7 worm cellular contexts compared by ENCODE assay signal in the genomic region with DNA sequence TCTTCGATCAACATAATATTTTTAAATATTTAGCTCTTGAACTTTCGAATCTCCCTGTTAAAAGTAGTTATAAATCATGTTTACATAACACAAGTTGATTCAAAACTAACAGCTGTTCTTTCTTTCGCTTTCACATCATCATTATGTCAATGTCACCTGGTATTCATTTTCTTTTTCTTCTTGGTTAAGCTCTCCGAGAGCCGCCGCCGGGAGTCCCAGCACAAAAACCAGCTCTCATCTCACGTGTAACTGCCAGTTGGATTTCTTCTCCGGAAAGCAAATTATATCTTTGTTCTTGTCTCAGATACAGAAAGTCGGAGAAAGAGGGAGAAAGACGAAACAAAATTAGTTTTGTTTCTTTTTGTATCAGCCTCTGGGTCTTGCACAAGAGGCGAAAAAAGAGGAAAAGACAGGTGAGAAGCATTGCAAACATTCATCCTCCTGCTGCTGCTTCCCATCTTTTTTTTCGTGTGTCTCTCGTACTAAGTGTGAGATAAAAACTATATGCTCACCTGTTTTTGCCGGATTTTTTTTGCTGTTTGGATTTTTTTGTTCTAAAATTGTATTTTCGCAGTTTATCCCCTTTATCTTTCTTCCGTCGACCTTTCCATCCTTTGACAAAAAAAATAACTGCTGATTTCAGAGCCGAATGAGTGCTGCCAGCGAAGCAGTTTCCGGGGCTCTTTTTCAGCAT.
TF ChIP-seq lines count a peak whose summit lies in the region.

Gene F17C8.3, plus strand, starts transcription at position 644 of the 694 bp plus-strand sequence.

TF ChIP-seq in whole organism, L1 larva, 84 proteins besides CTCF, POLR2A, EP300 and RAD21 (continues in another document):
- TF ChIP-seq nhr-84 (tag; optimal IDR thresholded peaks at IDR 0.05; lab: Kevin White, UChicago) = no peak
- TF ChIP-seq lin-14 (GFP tag; optimal IDR thresholded peaks at IDR 0.05; lab: Kevin White, UChicago) = peak; percentile 83
- no peak for TF ChIP-seq fkh-10 (GFP tag; optimal IDR thresholded peaks at IDR 0.05; lab: Kevin White, UChicago)
- peak; percentile 54 to 70 for TF ChIP-seq lsy-2 (tag; optimal IDR thresholded peaks at IDR 0.05; lab: Kevin White, UChicago)
- TF ChIP-seq swsn-7 (tag; optimal IDR thresholded peaks at IDR 0.05; lab: Kevin White, UChicago) = peak; percentile 32
- TF ChIP-seq nhr-19 (GFP tag; conservative IDR thresholded peaks at IDR 0.05; lab: Robert Waterston, UW) = peak; percentile 50
- TF ChIP-seq isw-1 (GFP tag; IDR thresholded peaks at IDR 0.05; lab: Robert Waterston, UW) = no peak
- no peak for TF ChIP-seq unc-98 (GFP tag; IDR thresholded peaks at IDR 0.05; lab: Robert Waterston, UW)
- peak; percentile 30 for TF ChIP-seq nhr-20 (tag; optimal IDR thresholded peaks at IDR 0.05; lab: Kevin White, UChicago)
- peak; percentile 88 for TF ChIP-seq dsc-1 (tag; optimal IDR thresholded peaks at IDR 0.05; lab: Kevin White, UChicago)
- no peak for TF ChIP-seq pax-3 (tag; optimal IDR thresholded peaks at IDR 0.05; lab: Kevin White, UChicago)
- TF ChIP-seq lin-39 (tag; optimal IDR thresholded peaks at IDR 0.05; lab: Kevin White, UChicago) = peak; percentile 51

TF ChIP-seq in whole organism, L2 larva, 48 proteins besides CTCF, POLR2A, EP300 and RAD21:
- TF ChIP-seq nhr-129 (tag; optimal IDR thresholded peaks at IDR 0.05; lab: Kevin White, UChicago) (peak; percentile 15), F13H6.1 (tag; optimal IDR thresholded peaks at IDR 0.05; lab: Kevin White, UChicago) (peak; percentile 73), lsy-2 (tag; optimal IDR thresholded peaks at IDR 0.05; lab: Kevin White, UChicago) (peak in 1 of 2 experiments; percentile 56), sma-9 (GFP tag; optimal IDR thresholded peaks at IDR 0.05; lab: Kevin White, UChicago) (peak; percentile 56), sma-9 (tag; optimal IDR thresholded peaks at IDR 0.05; lab: Kevin White, UChicago) (no peak), nhr-21 (tag; optimal IDR thresholded peaks at IDR 0.05; lab: Kevin White, UChicago) (no peak), nhr-25 (tag; optimal IDR thresholded peaks at IDR 0.05; lab: Kevin White, UChicago) (no peak), C34F6.9 (tag; optimal IDR thresholded peaks at IDR 0.05; lab: Kevin White, UChicago) (peak; percentile 47), mab-5 (tag; optimal IDR thresholded peaks at IDR 0.05; lab: Kevin White, UChicago) (peak; percentile 32)

TF ChIP-seq in whole organism, L3 larva, 47 proteins besides CTCF, POLR2A, EP300 and RAD21:
- TF ChIP-seq nfya-1 (tag; optimal IDR thresholded peaks at IDR 0.05; lab: Kevin White, UChicago; ENCODE audit: insufficient read depth) (peak; percentile 48), fos-1 (tag; optimal IDR thresholded peaks at IDR 0.05; lab: Kevin White, UChicago) (no peak), fkh-10 (GFP tag; optimal IDR thresholded peaks at IDR 0.05; lab: Kevin White, UChicago) (no peak), ceh-16 (tag; optimal IDR thresholded peaks at IDR 0.05; lab: Kevin White, UChicago) (no peak), nhr-28 (tag; optimal IDR thresholded peaks at IDR 0.05; lab: Kevin White, UChicago) (no peak), mdl-1 (tag; optimal IDR thresholded peaks at IDR 0.05; lab: Kevin White, UChicago) (peak; percentile 10)

TF ChIP-seq in whole organism, L4 larva, 104 proteins besides CTCF, POLR2A, EP300 and RAD21 (continues in another document):
- TF ChIP-seq snpc-1.2 (GFP tag; IDR thresholded peaks at IDR 0.05; lab: Robert Waterston, UW) = no peak
- no peak for TF ChIP-seq nhr-111 (GFP tag; optimal IDR thresholded peaks at IDR 0.05; lab: Kevin White, UChicago)
- TF ChIP-seq nhr-11 (tag; optimal IDR thresholded peaks at IDR 0.05; lab: Kevin White, UChicago) = peak; percentile 45
- no peak for TF ChIP-seq ceh-44 (GFP tag; IDR thresholded peaks at IDR 0.05; lab: Robert Waterston, UW)
- no peak for TF ChIP-seq mdt-29 (GFP tag; IDR thresholded peaks at IDR 0.05; lab: Robert Waterston, UW)
- no peak for TF ChIP-seq dmd-9 (GFP tag; IDR thresholded peaks at IDR 0.05; lab: Robert Waterston, UW)
- TF ChIP-seq hmg-1.1 (GFP tag; IDR thresholded peaks at IDR 0.05; lab: Robert Waterston, UW) = no peak
- TF ChIP-seq ctbp-1 (GFP tag; IDR thresholded peaks at IDR 0.05; lab: Robert Waterston, UW) = no peak
- peak in 1 of 2 experiments; percentile 29 for TF ChIP-seq lsy-2 (tag; optimal IDR thresholded peaks at IDR 0.05; lab: Kevin White, UChicago)
- TF ChIP-seq tra-1 (GFP tag; IDR thresholded peaks at IDR 0.05; lab: Robert Waterston, UW) = 0 out of 2 replicates have a peak, but pooled peaks have one; percentile 63
- no peak for TF ChIP-seq zip-11 (GFP tag; IDR thresholded peaks at IDR 0.05; lab: Robert Waterston, UW)
- TF ChIP-seq ces-1 (GFP tag; optimal IDR thresholded peaks at IDR 0.05; lab: Kevin White, UChicago) = no peak
- TF ChIP-seq lin-15B (tag; optimal IDR thresholded peaks at IDR 0.05; lab: Kevin White, UChicago) = no peak
- no peak for TF ChIP-seq F49E8.2 (tag; optimal IDR thresholded peaks at IDR 0.05; lab: Kevin White, UChicago; ENCODE audit: borderline replicate concordance)
- no peak for TF ChIP-seq lin-13 (GFP tag; optimal IDR thresholded peaks at IDR 0.05; lab: Kevin White, UChicago)

TF ChIP-seq in whole organism, late embryonic, 69 proteins besides CTCF, POLR2A, EP300 and RAD21:
- peak; percentile 69 for TF ChIP-seq ceh-18 (tag; optimal IDR thresholded peaks at IDR 0.05; lab: Kevin White, UChicago)
- no peak for TF ChIP-seq hlh-15 (tag; optimal IDR thresholded peaks at IDR 0.05; lab: Kevin White, UChicago)

TF ChIP-seq in whole organism, mixed stage, embryonic, 35 proteins besides CTCF, POLR2A, EP300 and RAD21:
- TF ChIP-seq hlh-1 (tag; optimal IDR thresholded peaks at IDR 0.05; lab: Kevin White, UChicago) = peak; percentile 69
- TF ChIP-seq elt-1 (tag; optimal IDR thresholded peaks at IDR 0.05; lab: Kevin White, UChicago; ENCODE audit: borderline replicate concordance, insufficient read depth) = no peak
- peak; percentile 26 for TF ChIP-seq unc-120 (tag; optimal IDR thresholded peaks at IDR 0.05; lab: Kevin White, UChicago; ENCODE audit: poor library complexity, severe bottlenecking)
- TF ChIP-seq snpc-4 (tag; optimal IDR thresholded peaks at IDR 0.05; lab: Kevin White, UChicago) = no peak

TF ChIP-seq in whole organism, young adult, 124 proteins besides CTCF, POLR2A, EP300 and RAD21:
- peak; percentile 17 for TF ChIP-seq somi-1 (GFP tag; optimal IDR thresholded peaks at IDR 0.05; lab: Kevin White, UChicago)
- TF ChIP-seq let-526 (GFP tag; IDR thresholded peaks at IDR 0.05; lab: Robert Waterston, UW) = no peak
- peak; percentile 21 for TF ChIP-seq K12H6.12 (tag; optimal IDR thresholded peaks at IDR 0.05; lab: Kevin White, UChicago)
- no peak for TF ChIP-seq madf-8 (GFP tag; conservative IDR thresholded peaks at IDR 0.05; lab: Robert Waterston, UW)
- no peak for TF ChIP-seq lin-54 (GFP tag; optimal IDR thresholded peaks at IDR 0.05; lab: Kevin White, UChicago)
